Fruit fly (Drosophila melanogaster) Kc167 (cell line): ENCODE data around the gene CG34375.

ENCODE experiments used
- Myc ChIP-seq: fragments of >200 bp; optimal IDR thresholded peaks from 2 replicates; lab custom pipeline; 2017; ENCODE audit warnings: missing external identifiers
- Sin3A ChIP-seq: fragments of >200 bp; optimal IDR thresholded peaks from 2 replicates; lab custom pipeline; 2018; ENCODE audit warnings: missing external identifiers
- h ChIP-seq: fragments of >200 bp; optimal IDR thresholded peaks from 3 replicates; lab custom pipeline; 2018; ENCODE audit warnings: missing external identifiers
- insv ChIP-seq: fragments of >200 bp; optimal IDR thresholded peaks from 3 replicates; lab custom pipeline; 2018; ENCODE audit warnings: missing external identifiers
- psq ChIP-seq: fragments of >200 bp; optimal IDR thresholded peaks from 2 replicates; lab custom pipeline; 2017; ENCODE audit warnings: missing external identifiers
- ttk ChIP-seq: sonication (Bioruptor generic); optimal IDR thresholded peaks from 2 replicates; lab custom pipeline; 2017; ENCODE audit warnings: missing external identifiers

CG34375 gene

dm6 chr3R:23004161-23004560 is 6.2 kb downstream of the CG34375 start:
- TF ChIP-seq Myc (lab: Kevin White, UChicago) (no peak), insv (lab: Kevin White, UChicago) (no peak), ttk (lab: Kevin White, UChicago) (no peak), psq (lab: Kevin White, UChicago) (no peak), Sin3A (lab: Kevin White, UChicago) (no peak), h (lab: Kevin White, UChicago) (no peak)

- TF ChIP-seq psq (lab: Kevin White, UChicago) = no peak
- no peak for TF ChIP-seq insv (lab: Kevin White, UChicago)
- TF ChIP-seq ttk (lab: Kevin White, UChicago) = no peak
- no peak for TF ChIP-seq Myc (lab: Kevin White, UChicago)
- TF ChIP-seq Sin3A (lab: Kevin White, UChicago) = no peak
- TF ChIP-seq h (lab: Kevin White, UChicago) = no peak
These were observed 11.7 kb downstream of the CG34375 start for dm6 chr3R:22998623-22999179.

dm6 chr3R:22997912-22998622 is 12.3 kb downstream of the CG34375 start, which contains the start of gene Nha2:
Gene Nha2 (minus strand): TSS chr3R:22998528.
- TF ChIP-seq h (lab: Kevin White, UChicago) (no peak), Sin3A (lab: Kevin White, UChicago) (no peak), ttk (lab: Kevin White, UChicago) (no peak), psq (lab: Kevin White, UChicago) (no peak), insv (lab: Kevin White, UChicago) (no peak), Myc (lab: Kevin White, UChicago) (no peak)

dm6 chr3R:22988995-22989394 is 21.4 kb downstream of the CG34375 start, which contains the start of gene Or94b:
Gene Or94b (plus strand): TSS chr3R:22989295.
- no peak for TF ChIP-seq h (lab: Kevin White, UChicago)
- no peak for TF ChIP-seq insv (lab: Kevin White, UChicago)
- no peak for TF ChIP-seq ttk (lab: Kevin White, UChicago)
- no peak for TF ChIP-seq Sin3A (lab: Kevin White, UChicago)
- TF ChIP-seq Myc (lab: Kevin White, UChicago) = no peak
- no peak for TF ChIP-seq psq (lab: Kevin White, UChicago)

dm6 chr3R:22986981-22987380 is 23.4 kb downstream of the CG34375 start, which contains the start of gene Or94a:
Gene Or94a (plus strand): TSS chr3R:22987281.
- TF ChIP-seq Sin3A (lab: Kevin White, UChicago) = no peak
- no peak for TF ChIP-seq Myc (lab: Kevin White, UChicago)

dm6 chr3R:22976997-22977396 is 33.4 kb downstream of the CG34375 start, which contains the start of gene Gbp3:
Gene Gbp3 (plus strand): TSS chr3R:22977270.
- TF ChIP-seq Sin3A (lab: Kevin White, UChicago) (no peak), h (lab: Kevin White, UChicago) (no peak), psq (lab: Kevin White, UChicago) (no peak), insv (lab: Kevin White, UChicago) (no peak), ttk (lab: Kevin White, UChicago) (no peak)

dm6 chr3R:22965984-22966383 is 44.4 kb downstream of the CG34375 start, which contains the start of gene Tpl94D:
Gene Tpl94D (plus strand): TSS chr3R:22966284.
- no peak for TF ChIP-seq h (lab: Kevin White, UChicago)
- TF ChIP-seq Sin3A (lab: Kevin White, UChicago) = no peak
- no peak for TF ChIP-seq psq (lab: Kevin White, UChicago)
- no peak for TF ChIP-seq insv (lab: Kevin White, UChicago)
- TF ChIP-seq ttk (lab: Kevin White, UChicago) = no peak
- no peak for TF ChIP-seq Myc (lab: Kevin White, UChicago)

dm6 chr3R:22965220-22965619 is 45.1 kb downstream of the CG34375 start:
- no peak for TF ChIP-seq psq (lab: Kevin White, UChicago)
- no peak for TF ChIP-seq Sin3A (lab: Kevin White, UChicago)
- TF ChIP-seq h (lab: Kevin White, UChicago) = no peak
- TF ChIP-seq Myc (lab: Kevin White, UChicago) = no peak
- TF ChIP-seq ttk (lab: Kevin White, UChicago) = no peak
- TF ChIP-seq insv (lab: Kevin White, UChicago) = no peak
